Worm (Caenorhabditis elegans): ENCODE results near the gene nep-17.

- TF ChIP-seq ama-1 (optimal IDR thresholded peaks at IDR 0.05) (no peak), nhr-12 (tag; optimal IDR thresholded peaks at IDR 0.05) (no peak), pqm-1 (tag; optimal IDR thresholded peaks at IDR 0.05) (no peak), aha-1 (tag; optimal IDR thresholded peaks at IDR 0.05) (no peak)
Measured at ce11 chrII:13484108-13484507, 23.5 kb upstream of the nep-17 start.
